Worm (Caenorhabditis elegans): ENCODE results near the gene ceh-18.

The ceh-18 gene

DNA sequence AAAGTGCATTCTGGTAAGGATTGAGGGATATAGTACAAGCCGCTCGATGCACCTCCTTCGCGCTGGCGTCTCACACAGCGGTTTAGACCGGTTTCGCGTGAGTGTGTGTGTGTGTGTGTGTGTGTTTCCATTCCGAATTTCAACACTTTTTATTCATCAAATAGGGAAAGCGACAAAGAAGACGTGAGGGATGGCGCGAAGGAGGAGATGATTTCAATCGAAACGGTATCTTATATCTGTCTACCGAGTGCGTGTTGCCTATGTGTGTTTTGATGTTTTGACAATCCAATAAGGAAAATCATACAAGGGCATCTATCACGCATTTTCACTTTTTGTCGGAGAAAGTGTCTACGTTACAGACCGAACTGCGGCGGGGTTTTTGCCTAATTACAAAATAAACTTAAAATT, 19.8 kb downstream of the ceh-18 start:
- TF ChIP-seq blmp-1 (tag; optimal IDR thresholded peaks at IDR 0.05; ENCODE audit: insufficient read depth) (peak; percentile 96), gmeb-1 (tag; optimal IDR thresholded peaks at IDR 0.05) (no peak), crh-2 (tag; optimal IDR thresholded peaks at IDR 0.05) (no peak), nhr-77 (tag; optimal IDR thresholded peaks at IDR 0.05) (no peak), sma-9 (GFP tag; optimal IDR thresholded peaks at IDR 0.05) (peak; percentile 71), sma-9 (tag; optimal IDR thresholded peaks at IDR 0.05) (no peak), fos-1 (tag; optimal IDR thresholded peaks at IDR 0.05) (peak; percentile 1), mdl-1 (tag; optimal IDR thresholded peaks at IDR 0.05) (peak in 1 of 2 experiments; percentile 1), sma-3 (GFP tag; optimal IDR thresholded peaks at IDR 0.05) (peak; percentile 81), unc-62 (GFP tag; optimal IDR thresholded peaks at IDR 0.05) (no peak), nhr-10 (tag; optimal IDR thresholded peaks at IDR 0.05) (no peak), nhr-23 (tag; optimal IDR thresholded peaks at IDR 0.05) (no peak), ztf-4 (tag; optimal IDR thresholded peaks at IDR 0.05) (no peak), nhr-25 (tag; optimal IDR thresholded peaks at IDR 0.05) (peak; percentile 90), ceh-16 (tag; optimal IDR thresholded peaks at IDR 0.05) (peak; percentile 37), lin-13 (GFP tag; optimal IDR thresholded peaks at IDR 0.05) (no peak), nhr-11 (tag; optimal IDR thresholded peaks at IDR 0.05) (no peak), egl-27 (tag; optimal IDR thresholded peaks at IDR 0.05) (peak; percentile 72), Y55F3AM.14 (GFP tag; optimal IDR thresholded peaks at IDR 0.05) (peak; percentile 40), dmd-4 (tag; optimal IDR thresholded peaks at IDR 0.05) (no peak), ztf-11 (tag; optimal IDR thresholded peaks at IDR 0.05) (no peak), ama-1 (optimal IDR thresholded peaks at IDR 0.05) (no peak), aly-2 (tag; optimal IDR thresholded peaks at IDR 0.05) (no peak), R02D3.7 (tag; optimal IDR thresholded peaks at IDR 0.05) (no peak), nhr-6 (tag; optimal IDR thresholded peaks at IDR 0.05) (peak; percentile 10), nhr-12 (tag; optimal IDR thresholded peaks at IDR 0.05) (no peak), nhr-129 (tag; optimal IDR thresholded peaks at IDR 0.05) (peak; percentile 58), nhr-21 (tag; optimal IDR thresholded peaks at IDR 0.05) (peak; percentile 91), lin-39 (tag; optimal IDR thresholded peaks at IDR 0.05) (no peak), sem-4 (tag; optimal IDR thresholded peaks at IDR 0.05) (peak; percentile 19), mab-5 (tag; optimal IDR thresholded peaks at IDR 0.05) (no peak), C34F6.9 (tag; optimal IDR thresholded peaks at IDR 0.05) (no peak), ztf-1 (GFP tag; conservative IDR thresholded peaks at IDR 0.05) (no peak), elt-1 (tag; optimal IDR thresholded peaks at IDR 0.05) (no peak), skn-1 (tag; optimal IDR thresholded peaks at IDR 0.05) (no peak), mbf-1 (tag; optimal IDR thresholded peaks at IDR 0.05) (no peak), ZK546.5 (tag; optimal IDR thresholded peaks at IDR 0.05) (no peak), peb-1 (tag; optimal IDR thresholded peaks at IDR 0.05) (no peak)

DNA sequence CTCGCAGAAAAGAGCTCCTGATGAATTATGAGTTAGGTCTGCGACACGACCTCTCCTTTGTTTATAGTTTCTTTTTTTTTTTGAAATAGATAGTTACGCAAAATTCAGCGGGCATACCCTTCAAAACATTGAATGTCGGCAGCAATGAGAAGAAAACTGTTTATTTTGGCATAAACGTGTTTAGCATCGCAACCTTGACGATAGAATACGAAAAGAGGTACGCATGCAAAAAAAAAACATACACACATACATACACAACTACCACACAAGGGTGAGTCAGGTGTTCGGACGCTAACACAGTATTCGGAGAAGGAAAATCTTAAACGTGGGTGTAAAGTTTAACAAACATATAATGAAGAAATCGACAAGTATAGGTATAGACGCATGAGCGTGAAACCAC, 22.0 kb downstream of the ceh-18 start:
- no peak for TF ChIP-seq nhr-10 (tag; optimal IDR thresholded peaks at IDR 0.05)
- no peak for TF ChIP-seq lin-39 (tag; optimal IDR thresholded peaks at IDR 0.05)
- peak; percentile 38 for TF ChIP-seq nhr-25 (tag; optimal IDR thresholded peaks at IDR 0.05)

DNA sequence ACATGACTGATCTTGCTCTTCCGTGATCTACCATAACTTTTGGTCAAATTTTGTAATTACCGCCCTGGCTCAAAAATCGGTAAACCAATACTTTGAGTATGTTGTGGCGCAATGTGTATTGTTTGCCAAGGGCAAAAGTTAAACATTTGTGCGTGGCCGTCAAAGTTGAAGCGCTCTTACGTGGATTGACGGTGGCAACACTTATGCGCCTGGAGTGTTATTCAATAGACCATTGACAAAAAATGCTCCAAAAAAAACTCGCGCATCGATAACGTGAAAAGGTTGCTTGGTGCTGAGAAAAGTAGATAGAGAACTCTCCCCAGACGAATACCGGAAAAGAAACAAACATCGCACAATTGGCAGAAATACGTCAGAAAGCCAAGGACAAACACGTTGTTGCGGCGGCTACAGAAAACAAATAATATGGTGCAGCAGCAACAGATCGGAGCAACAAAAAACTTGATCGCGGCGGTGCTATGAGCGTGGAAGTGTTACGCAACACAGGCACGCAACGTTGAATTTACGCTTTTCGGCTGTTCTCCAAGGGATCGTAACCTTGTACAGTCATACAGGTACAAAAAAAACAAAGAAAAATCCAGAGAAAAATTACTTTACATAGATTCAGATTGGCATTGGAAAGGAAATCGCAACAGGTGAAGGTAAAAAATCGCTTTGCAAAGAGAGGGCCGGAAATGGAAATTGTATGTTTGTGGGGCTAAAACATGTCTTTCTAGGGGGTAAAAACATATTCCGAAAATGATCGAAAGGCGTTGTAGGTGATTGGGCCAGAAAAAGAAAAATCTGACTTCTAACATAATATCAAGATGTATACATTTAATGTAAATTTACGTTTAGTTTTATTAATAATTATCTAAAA, 23.4 kb downstream of the ceh-18 start:
- TF ChIP-seq nhr-10 (tag; optimal IDR thresholded peaks at IDR 0.05) (no peak), nhr-23 (tag; optimal IDR thresholded peaks at IDR 0.05) (no peak), egl-27 (tag; optimal IDR thresholded peaks at IDR 0.05) (peak; percentile 14), aly-2 (tag; optimal IDR thresholded peaks at IDR 0.05) (no peak), dmd-4 (tag; optimal IDR thresholded peaks at IDR 0.05) (no peak), sem-4 (tag; optimal IDR thresholded peaks at IDR 0.05) (no peak), skn-1 (tag; optimal IDR thresholded peaks at IDR 0.05) (no peak), sma-9 (GFP tag; optimal IDR thresholded peaks at IDR 0.05) (peak; percentile 39), sma-9 (tag; optimal IDR thresholded peaks at IDR 0.05) (no peak), nhr-25 (tag; optimal IDR thresholded peaks at IDR 0.05) (no peak), lin-39 (tag; optimal IDR thresholded peaks at IDR 0.05) (no peak), lin-13 (GFP tag; optimal IDR thresholded peaks at IDR 0.05) (no peak), nhr-21 (tag; optimal IDR thresholded peaks at IDR 0.05) (no peak), F13H6.1 (tag; optimal IDR thresholded peaks at IDR 0.05) (peak; percentile 54), gmeb-1 (tag; optimal IDR thresholded peaks at IDR 0.05) (no peak), ama-1 (optimal IDR thresholded peaks at IDR 0.05) (no peak), R02D3.7 (tag; optimal IDR thresholded peaks at IDR 0.05) (no peak), nhr-237 (tag; optimal IDR thresholded peaks at IDR 0.05) (no peak), sma-3 (GFP tag; optimal IDR thresholded peaks at IDR 0.05) (no peak), lsy-2 (tag; optimal IDR thresholded peaks at IDR 0.05) (no peak), Y55F3AM.14 (GFP tag; optimal IDR thresholded peaks at IDR 0.05) (no peak), C34F6.9 (tag; optimal IDR thresholded peaks at IDR 0.05) (no peak), alr-1 (tag; optimal IDR thresholded peaks at IDR 0.05) (no peak), nhr-129 (tag; optimal IDR thresholded peaks at IDR 0.05) (peak; percentile 24), crh-2 (tag; optimal IDR thresholded peaks at IDR 0.05) (no peak), ZK546.5 (tag; optimal IDR thresholded peaks at IDR 0.05) (no peak), nhr-12 (tag; optimal IDR thresholded peaks at IDR 0.05) (no peak), unc-55 (GFP tag; optimal IDR thresholded peaks at IDR 0.05) (no peak), fos-1 (tag; optimal IDR thresholded peaks at IDR 0.05) (no peak), ceh-82 (tag; optimal IDR thresholded peaks at IDR 0.05) (no peak), ztf-11 (tag; optimal IDR thresholded peaks at IDR 0.05) (no peak), elt-1 (tag; optimal IDR thresholded peaks at IDR 0.05) (no peak), peb-1 (tag; optimal IDR thresholded peaks at IDR 0.05) (no peak)
